Fruit fly (Drosophila melanogaster): ENCODE measurements around the gene MFS3.

Gene MFS3

DNA sequence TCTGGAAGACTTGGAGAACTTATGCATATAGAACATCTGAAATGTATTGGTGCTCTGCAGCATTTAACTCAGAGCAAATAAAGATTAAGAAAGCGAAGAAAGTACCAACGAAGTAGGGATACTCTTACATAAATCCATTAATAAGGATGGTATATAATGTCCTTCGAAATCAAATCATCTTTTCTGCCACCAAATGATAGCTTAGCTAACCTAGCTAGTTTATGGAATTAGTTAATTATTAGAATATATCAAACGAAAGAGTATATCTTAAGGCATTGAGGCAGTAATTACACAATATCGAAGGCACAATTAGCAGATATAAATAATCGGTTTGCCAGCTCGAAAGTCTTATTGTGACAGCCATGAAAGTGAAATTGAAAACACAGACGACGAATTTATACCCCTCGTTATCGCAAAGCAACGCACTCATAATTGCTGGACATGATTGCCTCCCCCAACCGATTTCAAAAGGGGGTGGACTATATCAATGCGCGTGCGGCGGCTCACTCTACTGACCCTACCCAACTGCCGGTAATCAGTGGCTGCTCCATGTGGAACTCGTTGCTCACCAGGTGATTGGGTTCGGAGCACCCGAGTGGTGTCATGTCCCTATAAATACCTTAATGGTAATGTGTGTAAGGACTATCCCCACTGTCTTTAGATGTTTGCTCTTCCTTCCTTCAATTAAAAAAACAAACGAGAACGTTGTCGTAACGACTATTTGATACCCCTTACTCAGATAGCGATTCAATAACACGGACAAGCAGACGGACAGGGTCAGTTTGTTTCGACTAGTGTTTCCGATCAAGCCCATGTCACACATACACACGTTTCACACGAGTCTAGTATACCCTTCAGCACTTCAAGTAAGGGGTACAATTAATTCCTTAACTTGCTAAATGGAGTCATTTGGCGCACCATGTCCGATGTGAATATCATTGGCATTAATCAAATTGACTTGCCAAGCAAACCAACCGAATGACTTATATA is 1.7 kb downstream of the MFS3 start (continued):
- no peak for TF ChIP-seq CG7928 (GFP tag; optimal IDR thresholded peaks at IDR 0.05)
- peak; percentile 23; the same call in 1 of the 2 replicates for TF ChIP-seq stc (GFP tag; IDR thresholded peaks at IDR 0.05)
- no peak for TF ChIP-seq CG10565 (GFP tag; optimal IDR thresholded peaks at IDR 0.05)
- TF ChIP-seq Sry-δ (GFP tag; optimal IDR thresholded peaks at IDR 0.05): no peak
- peak; percentile 7 for TF ChIP-seq CG17802 (tag; optimal IDR thresholded peaks at IDR 0.05)
- peak; percentile 21 for TF ChIP-seq oc (tag; optimal IDR thresholded peaks at IDR 0.05)
- no peak for TF ChIP-seq NFAT (GFP tag; IDR thresholded peaks at IDR 0.05)
- peak; percentile 19; the same call in 1 of the 4 replicates for TF ChIP-seq Gug (GFP tag; IDR thresholded peaks at IDR 0.05)
- no peak for TF ChIP-seq dimm (GFP tag; IDR thresholded peaks at IDR 0.05)
- TF ChIP-seq ssp (GFP tag; IDR thresholded peaks at IDR 0.05): no peak
- peak; percentile 21 for TF ChIP-seq CHES-1-like (GFP tag; optimal IDR thresholded peaks at IDR 0.05)
- no peak for TF ChIP-seq Dbx (GFP tag; IDR thresholded peaks at IDR 0.05)
- TF ChIP-seq Ravus (GFP tag; IDR thresholded peaks at IDR 0.05): no peak
- TF ChIP-seq exex (tag; optimal IDR thresholded peaks at IDR 0.05): peak; percentile 78
- TF ChIP-seq CG2202 (tag; optimal IDR thresholded peaks at IDR 0.05): peak; percentile 51
- TF ChIP-seq CG10321 (GFP tag; IDR thresholded peaks at IDR 0.05): no peak
- no peak for TF ChIP-seq h (optimal IDR thresholded peaks at IDR 0.05)
- no peak for TF ChIP-seq inv (GFP tag; IDR thresholded peaks at IDR 0.05; ENCODE audit: partially characterized antibody)
- no peak for TF ChIP-seq crp (GFP tag; optimal IDR thresholded peaks at IDR 0.05)
- no peak for TF ChIP-seq Nf-YB (GFP tag; optimal IDR thresholded peaks at IDR 0.05)
- no peak for TF ChIP-seq ara (GFP tag; IDR thresholded peaks at IDR 0.05)
- TF ChIP-seq CG4282 (GFP tag; optimal IDR thresholded peaks at IDR 0.05): no peak
- TF ChIP-seq Dad (GFP tag; optimal IDR thresholded peaks at IDR 0.05): peak; percentile 9
- no peak for TF ChIP-seq CG15696 (tag; optimal IDR thresholded peaks at IDR 0.05)
- TF ChIP-seq CG15269 (tag; optimal IDR thresholded peaks at IDR 0.05): peak; percentile 54
- TF ChIP-seq fd3F (GFP tag; optimal IDR thresholded peaks at IDR 0.05): peak; percentile 17
- TF ChIP-seq CG7357 (GFP tag; IDR thresholded peaks at IDR 0.05): peak; percentile 37; the same call in 1 of the 3 replicates
- TF ChIP-seq al (GFP tag; IDR thresholded peaks at IDR 0.05): no peak
- TF ChIP-seq Tbp (GFP tag; optimal IDR thresholded peaks at IDR 0.05): no peak
- 0 out of 2 replicates have a peak, but pooled peaks have one; percentile 23 for TF ChIP-seq CG31224 (GFP tag; IDR thresholded peaks at IDR 0.05)
- TF ChIP-seq CG7271 (tag; optimal IDR thresholded peaks at IDR 0.05): no peak
- peak in 1 of 2 experiments; percentile 40 for TF ChIP-seq Eip74EF (GFP tag; optimal IDR thresholded peaks at IDR 0.05)
- TF ChIP-seq CG8388 (GFP tag; optimal IDR thresholded peaks at IDR 0.05): peak; percentile 58
- TF ChIP-seq otp (GFP tag; IDR thresholded peaks at IDR 0.05): no peak
- no peak for TF ChIP-seq Stat92E (GFP tag; optimal IDR thresholded peaks at IDR 0.05)
- peak; percentile 43; the same call in 1 of the 3 replicates for TF ChIP-seq Mrtf (GFP tag; IDR thresholded peaks at IDR 0.05)
- TF ChIP-seq Spps (tag; optimal IDR thresholded peaks at IDR 0.05): no peak
- no peak for TF ChIP-seq wek (GFP tag; optimal IDR thresholded peaks at IDR 0.05)
- TF ChIP-seq CG5180 (GFP tag; optimal IDR thresholded peaks at IDR 0.05): no peak
- TF ChIP-seq Atf3 (GFP tag; optimal IDR thresholded peaks at IDR 0.05): no peak
- no peak for TF ChIP-seq insv (GFP tag; optimal IDR thresholded peaks at IDR 0.05)
- TF ChIP-seq dan (GFP tag; IDR thresholded peaks at IDR 0.05): no peak
- TF ChIP-seq CG9609 (GFP tag; optimal IDR thresholded peaks at IDR 0.05): peak; percentile 37
- TF ChIP-seq CG10654 (GFP tag; optimal IDR thresholded peaks at IDR 0.05): no peak
- TF ChIP-seq Rx (GFP tag; IDR thresholded peaks at IDR 0.05): no peak
- no peak for TF ChIP-seq BEAF-32 (GFP tag; optimal IDR thresholded peaks at IDR 0.05)
- TF ChIP-seq Vsx1 (GFP tag; optimal IDR thresholded peaks at IDR 0.05): no peak
- TF ChIP-seq btn (GFP tag; optimal IDR thresholded peaks at IDR 0.05): no peak
